Worm (Caenorhabditis elegans): ENCODE results near the gene T22F3.10.
"Not testable (repeated sequence)": the region's sequence is repeated elsewhere in the genome, so short reads cannot be mapped to it uniquely, and the experiment has no call there.

The T22F3.10 gene

DNA sequence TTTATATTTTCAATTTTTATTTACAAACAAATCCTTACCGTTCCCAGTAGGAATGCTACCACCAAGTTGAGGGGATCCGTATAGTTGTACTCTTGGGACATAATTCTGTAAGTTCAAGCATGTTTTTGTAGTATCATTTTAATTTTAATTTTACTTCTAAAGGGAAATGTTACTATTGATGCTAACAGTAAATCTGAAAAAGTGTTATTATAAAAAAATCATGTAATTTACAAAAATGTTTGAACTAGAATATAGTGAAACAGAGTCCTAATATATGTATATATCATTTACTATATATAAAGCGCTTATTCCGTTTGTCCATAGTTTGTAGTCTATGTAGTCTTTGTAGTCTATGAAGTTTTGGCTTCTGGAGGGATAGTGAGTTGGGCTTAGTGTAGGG is 9.1 kb upstream of the T22F3.10 start, which contains the start of gene srx-93:
srx-93 (minus strand) TSS at position 101 of the 400 bp plus-strand sequence.
- not testable (repeated sequence) for TF ChIP-seq mes-2 (tag; optimal IDR thresholded peaks at IDR 0.05; ENCODE audit: poor library complexity, severe bottlenecking); attf-4 (tag; optimal IDR thresholded peaks at IDR 0.05); nhr-102 (tag; optimal IDR thresholded peaks at IDR 0.05)

DNA sequence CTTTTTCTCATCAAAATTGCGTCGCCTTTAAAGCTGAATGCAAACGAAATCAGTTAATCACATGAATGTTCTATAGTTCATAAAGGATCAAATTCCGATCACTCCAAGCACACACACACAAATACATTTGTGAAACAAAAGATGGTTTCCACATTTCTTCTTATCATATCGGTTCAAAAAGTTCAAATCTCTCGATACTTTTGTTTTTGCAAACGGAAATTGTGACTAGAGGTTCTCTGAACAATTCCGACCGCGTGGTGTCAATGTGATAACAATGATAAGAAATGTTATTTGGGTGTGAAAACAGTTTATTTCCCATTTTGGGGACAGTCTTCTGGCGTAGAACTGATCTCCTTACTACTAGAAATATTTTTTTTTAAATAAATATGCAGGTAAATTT is 5.3 kb upstream of the T22F3.10 start:
- no peak for TF ChIP-seq mep-1 (tag; optimal IDR thresholded peaks at IDR 0.05)
- TF ChIP-seq mxl-3 (GFP tag; optimal IDR thresholded peaks at IDR 0.05) = peak; percentile 33
- no peak for TF ChIP-seq madf-5 (GFP tag; IDR thresholded peaks at IDR 0.05)
- peak in 1 of 2 experiments; percentile 46 for TF ChIP-seq mdl-1 (tag; optimal IDR thresholded peaks at IDR 0.05)
- peak; percentile 93 for TF ChIP-seq nhr-28 (tag; optimal IDR thresholded peaks at IDR 0.05)
- TF ChIP-seq dmd-6 (GFP tag; IDR thresholded peaks at IDR 0.05) = 0 out of 2 replicates have a peak, but pooled peaks have one; percentile 17

DNA sequence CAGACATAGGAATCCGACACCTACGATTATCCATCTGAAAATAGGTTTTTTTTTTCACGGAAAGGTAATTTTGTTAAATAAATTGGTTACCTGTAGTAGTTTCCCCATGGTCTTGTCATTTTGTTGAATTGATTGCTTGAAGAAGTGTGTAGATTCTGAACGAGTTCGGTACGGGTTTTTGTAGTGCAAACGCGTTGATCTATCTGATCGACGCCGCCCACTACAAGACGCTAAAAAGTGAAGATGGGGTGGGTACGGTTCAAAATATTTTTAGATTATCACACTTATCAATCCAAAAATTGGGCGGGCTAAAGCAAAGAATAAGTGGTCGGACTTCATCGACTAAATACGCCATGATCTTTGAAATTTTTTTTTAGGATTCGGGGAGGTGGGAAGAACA is 2.8 kb upstream of the T22F3.10 start, which contains the start of gene T22F3.11:
T22F3.11 (minus strand) TSS at position 157 of the 400 bp plus-strand sequence.
- TF ChIP-seq zfp-3 (GFP tag; conservative IDR thresholded peaks at IDR 0.05) (no peak), aha-1 (tag) (peak; percentile 56), ceh-28 (tag; optimal IDR thresholded peaks at IDR 0.05) (no peak), Y75B8A.6 (GFP tag; IDR thresholded peaks at IDR 0.05) (no peak), nhr-28 (tag; optimal IDR thresholded peaks at IDR 0.05) (peak; percentile 78), zip-2 (tag; optimal IDR thresholded peaks at IDR 0.05) (no peak), sdz-12 (GFP tag; optimal IDR thresholded peaks at IDR 0.05) (no peak)

DNA sequence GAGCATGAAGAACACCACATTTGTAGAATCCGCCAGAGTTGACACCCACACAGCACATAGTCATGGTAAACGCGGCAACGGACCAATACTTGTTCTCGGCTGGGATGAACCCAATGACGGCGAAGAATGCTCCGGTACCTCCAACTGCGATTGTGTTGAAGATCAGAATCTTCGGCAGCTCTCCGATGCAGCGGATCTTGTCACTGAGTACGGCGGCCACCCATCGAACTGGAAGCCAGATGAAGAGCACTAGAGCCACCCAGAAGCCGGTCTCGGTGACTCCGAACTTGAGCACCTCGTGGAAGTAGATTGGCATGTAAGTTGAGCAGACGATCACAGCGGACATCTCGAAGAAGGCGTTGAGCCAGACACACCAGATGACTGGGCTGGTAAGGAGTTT is 1.5 kb upstream of the T22F3.10 start:
- TF ChIP-seq F44E2.7 (GFP tag; IDR thresholded peaks at IDR 0.05) (no peak), sdz-12 (GFP tag; optimal IDR thresholded peaks at IDR 0.05) (no peak), unc-62 (GFP tag; optimal IDR thresholded peaks at IDR 0.05 in 1 of 2) (peak in 1 of 2 experiments; percentile 13), unc-62 (tag; optimal IDR thresholded peaks at IDR 0.05) (no peak), lin-13 (GFP tag; optimal IDR thresholded peaks at IDR 0.05) (no peak), egl-27 (tag; optimal IDR thresholded peaks at IDR 0.05) (no peak), set-16 (GFP tag; IDR thresholded peaks at IDR 0.05) (peak; percentile 61)

DNA sequence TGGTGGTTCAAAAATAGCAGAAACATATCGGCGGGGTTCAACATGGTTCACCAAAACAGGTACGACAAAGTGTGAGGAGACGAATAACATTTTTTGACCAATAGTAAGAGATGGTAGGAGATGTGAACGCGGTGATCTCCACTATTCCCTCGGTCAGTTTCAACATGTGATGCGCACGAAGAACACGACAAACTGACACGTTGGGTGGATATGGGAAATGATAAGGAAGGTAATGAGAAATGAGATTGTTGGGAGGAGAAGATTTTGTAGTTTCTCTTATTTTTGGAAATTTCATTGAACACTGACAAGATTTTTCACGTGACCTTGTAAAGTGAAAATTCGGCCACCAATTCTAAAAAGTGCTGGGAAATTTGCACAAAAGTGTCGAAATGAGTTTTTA is 845 bp downstream of the T22F3.10 start:
- TF ChIP-seq mdl-1 (tag; optimal IDR thresholded peaks at IDR 0.05) (peak in 1 of 2 experiments; percentile 40), lin-38 (GFP tag; IDR thresholded peaks at IDR 0.05) (no peak), mxl-3 (GFP tag; optimal IDR thresholded peaks at IDR 0.05) (peak; percentile 81), hlh-30 (tag; optimal IDR thresholded peaks at IDR 0.05; ENCODE audit: insufficient read depth) (peak; percentile 35), cey-2 (tag; optimal IDR thresholded peaks at IDR 0.05; ENCODE audit: borderline replicate concordance, insufficient read depth) (no peak), lsy-2 (tag; optimal IDR thresholded peaks at IDR 0.05) (no peak), dmd-6 (GFP tag; IDR thresholded peaks at IDR 0.05) (peak; percentile 64), nhr-28 (tag; optimal IDR thresholded peaks at IDR 0.05) (peak; percentile 93)

DNA sequence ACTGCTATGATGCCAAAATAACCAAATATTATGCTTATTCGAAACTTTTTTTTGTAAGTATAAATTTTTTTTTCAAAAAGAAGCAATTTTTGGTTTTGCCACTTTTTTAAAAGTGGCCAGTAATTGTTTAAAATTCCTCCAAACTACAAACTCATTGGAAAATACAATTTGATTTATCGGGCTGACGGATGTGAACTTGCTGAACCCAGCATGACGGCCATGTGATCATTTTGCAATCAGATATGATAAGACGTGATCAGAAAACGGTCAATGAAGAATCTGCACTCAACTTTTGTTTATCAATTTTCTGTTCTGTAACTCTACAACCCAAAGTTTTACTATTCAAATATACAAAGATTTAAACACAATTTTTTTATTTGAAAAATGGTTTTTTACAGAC is 5.2 kb downstream of the T22F3.10 start:
- TF ChIP-seq fkh-10 (GFP tag; optimal IDR thresholded peaks at IDR 0.05) (no peak), hmg-1.1 (GFP tag; IDR thresholded peaks at IDR 0.05) (no peak), F10B5.3 (tag; optimal IDR thresholded peaks at IDR 0.05) (no peak), Y75B8A.6 (GFP tag; IDR thresholded peaks at IDR 0.05) (no peak), lin-38 (GFP tag; IDR thresholded peaks at IDR 0.05) (no peak), duxl-1 (tag; optimal IDR thresholded peaks at IDR 0.05; ENCODE audit: poor library complexity) (no peak), nhr-28 (tag; optimal IDR thresholded peaks at IDR 0.05) (peak; percentile 80), attf-4 (tag; optimal IDR thresholded peaks at IDR 0.05) (no peak), hlh-30 (tag; optimal IDR thresholded peaks at IDR 0.05; ENCODE audit: insufficient read depth) (peak; percentile 7), ceh-28 (tag; optimal IDR thresholded peaks at IDR 0.05) (no peak), lin-39 (tag; optimal IDR thresholded peaks at IDR 0.05) (no peak), arid-1 (GFP tag; conservative IDR thresholded peaks at IDR 0.05) (no peak)

Measured in whole organism, L4 larva.